Fruit fly (Drosophila melanogaster): ENCODE measurements around the gene CG7271.

CG7271 gene

DNA sequence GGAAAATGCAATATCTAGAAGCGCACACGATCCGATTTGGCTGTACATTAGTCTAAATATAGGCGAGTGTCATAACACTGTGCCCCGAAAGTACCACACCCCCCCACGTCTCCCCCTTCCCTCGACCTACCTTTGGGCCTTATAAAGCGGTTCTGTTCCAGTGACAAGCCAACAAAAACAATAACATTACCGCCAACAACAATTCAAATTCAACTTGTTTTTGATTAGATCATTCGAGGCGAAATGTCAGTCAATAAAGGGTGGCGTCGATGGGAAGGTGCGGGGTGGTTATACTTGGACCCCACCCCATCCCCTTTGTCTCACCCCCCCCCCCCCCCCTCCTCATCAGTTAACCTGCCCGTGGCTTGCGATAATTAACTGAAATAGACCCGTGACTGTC lies 44.5 kb downstream of the CG7271 start:
- TF ChIP-seq CG7045 (GFP tag; optimal IDR thresholded peaks at IDR 0.05) (no peak), ovo (GFP tag; optimal IDR thresholded peaks at IDR 0.05) (peak; percentile 13)

DNA sequence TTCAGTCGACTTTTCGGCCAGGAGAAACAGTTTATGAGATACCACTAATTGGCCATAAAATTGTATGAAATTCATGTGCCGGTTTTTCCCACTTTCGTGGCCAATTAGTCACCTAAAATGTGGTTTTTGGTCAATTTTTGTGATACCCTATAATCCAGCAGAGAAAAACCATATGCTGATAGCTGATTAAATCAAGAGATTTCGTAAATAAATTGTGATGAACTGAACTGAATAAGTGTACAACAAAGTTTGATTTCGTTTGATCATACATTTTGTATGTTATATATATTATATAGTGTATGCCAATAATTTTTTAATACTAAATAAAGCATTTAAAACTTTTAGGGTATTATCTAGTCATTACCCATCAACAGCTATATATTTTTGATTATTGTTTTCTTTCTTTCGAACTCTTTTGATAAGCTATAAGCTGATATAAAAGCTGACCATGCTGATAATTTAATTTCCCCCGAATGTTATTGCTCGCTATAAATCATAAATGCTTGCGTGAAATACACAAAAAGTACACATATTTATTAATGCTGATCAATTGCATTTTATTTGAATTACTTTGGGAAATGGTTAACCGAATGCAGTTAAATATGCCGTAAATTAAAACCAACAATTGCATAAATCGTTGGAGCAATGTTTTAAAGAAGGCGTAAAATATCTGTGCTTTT lies 46.4 kb downstream of the CG7271 start:
- TF ChIP-seq pad (GFP tag; optimal IDR thresholded peaks at IDR 0.05) (no peak), CG1620 (GFP tag; optimal IDR thresholded peaks at IDR 0.05) (no peak), cic (GFP tag; optimal IDR thresholded peaks at IDR 0.05) (no peak), CG5204 (GFP tag; optimal IDR thresholded peaks at IDR 0.05) (no peak), CG7101 (tag; optimal IDR thresholded peaks at IDR 0.05) (peak; percentile 6), ovo (GFP tag; optimal IDR thresholded peaks at IDR 0.05) (no peak), Hr96 (GFP tag; optimal IDR thresholded peaks at IDR 0.05) (no peak), bab1 (GFP tag; optimal IDR thresholded peaks at IDR 0.05) (peak; percentile 26), CG7045 (GFP tag; optimal IDR thresholded peaks at IDR 0.05) (no peak), CG33017 (tag; optimal IDR thresholded peaks at IDR 0.05) (no peak), tj (GFP tag; optimal IDR thresholded peaks at IDR 0.05) (peak; percentile 87), Mnt (GFP tag; optimal IDR thresholded peaks at IDR 0.05) (no peak), toe (GFP tag; optimal IDR thresholded peaks at IDR 0.05) (no peak), CG14711 (tag; optimal IDR thresholded peaks at IDR 0.05) (no peak), CG11617 (GFP tag; optimal IDR thresholded peaks at IDR 0.05) (no peak), kay (GFP tag; ENCODE audit: borderline replicate concordance) (peak; percentile 16), Clk (GFP tag; optimal IDR thresholded peaks at IDR 0.05) (no peak), Crg-1 (GFP tag; optimal IDR thresholded peaks at IDR 0.05) (no peak), CG12768 (GFP tag; optimal IDR thresholded peaks at IDR 0.05) (no peak), cnc (optimal IDR thresholded peaks at IDR 0.05) (no peak)

DNA sequence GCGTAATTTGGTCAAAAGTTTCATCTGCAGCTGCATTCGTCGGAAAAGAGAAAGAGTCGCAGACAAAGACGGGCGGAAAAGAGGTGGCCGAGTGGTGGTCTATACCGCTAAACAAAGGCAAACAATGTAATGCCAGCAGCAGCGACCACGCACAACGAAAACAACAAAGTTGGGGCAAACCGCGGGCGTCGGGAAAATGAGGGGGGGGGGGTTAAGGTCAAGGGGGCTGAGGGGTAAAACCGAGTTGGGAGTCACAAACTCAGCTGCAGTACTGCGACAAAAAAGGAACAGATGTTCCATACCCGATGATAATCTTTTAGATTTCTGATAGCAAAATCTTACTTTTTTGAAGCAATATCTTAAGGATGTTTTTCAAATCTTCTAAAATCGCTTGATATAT lies 48.2 kb downstream of the CG7271 start:
- TF ChIP-seq pad (GFP tag; optimal IDR thresholded peaks at IDR 0.05) (no peak), CG5204 (GFP tag; optimal IDR thresholded peaks at IDR 0.05) (no peak), tj (GFP tag; optimal IDR thresholded peaks at IDR 0.05) (no peak), Clk (GFP tag; optimal IDR thresholded peaks at IDR 0.05) (no peak), Crg-1 (GFP tag; optimal IDR thresholded peaks at IDR 0.05) (no peak), bab1 (GFP tag; optimal IDR thresholded peaks at IDR 0.05) (no peak), Hr96 (GFP tag; optimal IDR thresholded peaks at IDR 0.05) (no peak), CG11617 (GFP tag; optimal IDR thresholded peaks at IDR 0.05) (no peak), Mnt (GFP tag; optimal IDR thresholded peaks at IDR 0.05) (no peak)

DNA sequence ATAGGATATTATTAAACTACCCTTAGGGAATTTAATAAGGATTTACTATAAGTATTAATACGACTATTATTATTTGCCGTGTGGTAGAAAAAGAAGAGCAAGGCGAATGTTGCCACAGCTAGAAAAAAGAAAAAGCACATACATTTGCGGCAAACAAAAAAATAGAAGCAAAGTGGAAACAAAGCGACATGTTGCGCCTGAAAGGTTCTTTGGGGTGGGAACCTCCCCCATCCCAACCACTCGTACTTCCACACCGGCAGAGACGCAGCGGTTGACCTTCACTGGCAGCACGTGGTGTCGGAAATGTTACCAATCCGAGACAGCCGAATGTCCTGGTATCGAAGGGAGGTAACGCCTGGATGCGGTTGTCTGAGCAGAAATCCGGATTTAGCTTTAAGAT lies 48.8 kb downstream of the CG7271 start:
- TF ChIP-seq ovo (GFP tag; optimal IDR thresholded peaks at IDR 0.05): no peak
- no peak for TF ChIP-seq Crg-1 (GFP tag; optimal IDR thresholded peaks at IDR 0.05)
- TF ChIP-seq cic (GFP tag; optimal IDR thresholded peaks at IDR 0.05): no peak
- TF ChIP-seq tj (GFP tag; optimal IDR thresholded peaks at IDR 0.05): no peak
- no peak for TF ChIP-seq CG11617 (GFP tag; optimal IDR thresholded peaks at IDR 0.05)
- TF ChIP-seq CG7045 (GFP tag; optimal IDR thresholded peaks at IDR 0.05): no peak
- no peak for TF ChIP-seq CG7101 (tag; optimal IDR thresholded peaks at IDR 0.05)
- no peak for TF ChIP-seq CG33017 (tag; optimal IDR thresholded peaks at IDR 0.05)
- TF ChIP-seq Mnt (GFP tag; optimal IDR thresholded peaks at IDR 0.05): no peak
- no peak for TF ChIP-seq Hr96 (GFP tag; optimal IDR thresholded peaks at IDR 0.05)
- TF ChIP-seq CG14711 (tag; optimal IDR thresholded peaks at IDR 0.05): no peak
- TF ChIP-seq pad (GFP tag; optimal IDR thresholded peaks at IDR 0.05): no peak
- no peak for TF ChIP-seq cnc (optimal IDR thresholded peaks at IDR 0.05)
- TF ChIP-seq CG12768 (GFP tag; optimal IDR thresholded peaks at IDR 0.05): no peak
- no peak for TF ChIP-seq toe (GFP tag; optimal IDR thresholded peaks at IDR 0.05)

DNA sequence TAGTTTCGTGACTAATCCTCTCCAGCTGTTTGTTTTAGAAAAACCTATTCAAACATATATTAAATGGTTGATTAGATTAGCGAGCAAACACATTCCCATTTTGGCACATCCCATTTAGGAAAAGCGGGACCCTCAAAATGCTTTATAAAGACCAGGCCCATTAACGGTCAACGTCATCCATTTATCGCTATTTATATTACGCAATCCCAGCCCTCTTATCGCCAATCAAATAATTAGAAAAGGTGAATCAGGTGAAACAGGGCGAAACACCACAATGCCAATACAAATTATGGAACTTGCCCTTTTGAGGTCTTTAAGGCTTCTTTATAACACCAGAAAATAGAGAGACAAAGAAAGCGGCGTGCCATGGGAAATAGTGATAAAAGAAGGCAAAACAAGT lies 49.5 kb downstream of the CG7271 start:
- TF ChIP-seq Mnt (GFP tag; optimal IDR thresholded peaks at IDR 0.05) (peak; percentile 9), kay (GFP tag; ENCODE audit: borderline replicate concordance) (no peak), cic (GFP tag; optimal IDR thresholded peaks at IDR 0.05) (no peak), CG33017 (tag; optimal IDR thresholded peaks at IDR 0.05) (peak; percentile 30)

DNA sequence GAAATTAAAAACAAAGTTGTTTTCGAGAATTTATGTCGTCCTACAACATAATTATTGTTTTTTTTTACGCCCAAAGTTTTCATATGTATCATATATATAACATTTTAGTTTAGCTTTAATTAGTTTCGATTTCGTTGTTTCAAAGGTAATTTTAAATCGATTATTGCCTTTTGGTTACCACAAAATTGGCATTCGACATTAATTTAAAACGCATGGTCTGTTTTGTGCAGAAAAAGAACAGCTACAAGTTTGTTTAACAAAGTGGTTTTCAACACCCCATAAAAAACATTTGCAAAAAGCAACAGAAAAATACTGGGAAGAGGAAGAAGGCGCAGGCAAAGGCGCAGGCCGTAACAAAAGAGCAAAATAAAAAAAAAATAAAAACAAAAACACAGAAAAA lies 49.9 kb downstream of the CG7271 start:
- no peak for TF ChIP-seq tj (GFP tag; optimal IDR thresholded peaks at IDR 0.05)
- TF ChIP-seq Clk (GFP tag; optimal IDR thresholded peaks at IDR 0.05): no peak
- TF ChIP-seq CG12768 (GFP tag; optimal IDR thresholded peaks at IDR 0.05): no peak
- TF ChIP-seq CG11617 (GFP tag; optimal IDR thresholded peaks at IDR 0.05): no peak
- TF ChIP-seq cnc (optimal IDR thresholded peaks at IDR 0.05): no peak

Data from whole organism, adult.